Fruit fly (Drosophila melanogaster) whole organism, wandering third instar larva: ENCODE data around the gene Tm2.

Experiments used
- Abd-B ChIP-seq: fragments of >200 bp; optimal IDR thresholded peaks from 2 replicates; lab custom pipeline; 2017; ENCODE audit warnings: missing biosample characterization, missing genetic modification characterization
- CG32264 ChIP-seq: fragments of 200-800 bp; sonication (Bioruptor generic); optimal IDR thresholded peaks from 2 replicates; lab custom pipeline; 2016; ENCODE audit warnings: missing biosample characterization, missing genetic modification characterization
- CG9705 ChIP-seq: fragments of 200-800 bp; sonication (Bioruptor generic); optimal IDR thresholded peaks from 2 replicates; lab custom pipeline; 2018; ENCODE audit warnings: missing biosample characterization, mild to moderate bottlenecking, missing genetic modification characterization
- CrebA ChIP-seq: fragments of 200-800 bp; sonication (Bioruptor generic); optimal IDR thresholded peaks from 2 replicates; lab custom pipeline; 2016; ENCODE audit warnings: missing biosample characterization, mild to moderate bottlenecking, missing genetic modification characterization, borderline replicate concordance
- Dfd ChIP-seq: fragments of >200 bp; optimal IDR thresholded peaks from 2 replicates; lab custom pipeline; 2017; ENCODE audit warnings: missing biosample characterization, missing genetic modification characterization
- Dif ChIP-seq: fragments of 200-275, 200-300 bp; sonication (Bioruptor generic); optimal IDR thresholded peaks from 2 replicates; lab custom pipeline; 2018; ENCODE audit warnings: missing biosample characterization, missing genetic modification characterization; ENCODE audit not compliant: partially characterized antibody
- GATAd ChIP-seq: sonication (Bioruptor generic); optimal IDR thresholded peaks from 2 replicates; lab custom pipeline; 2016; ENCODE audit warnings: missing biosample characterization, missing genetic modification characterization
- HLH106 ChIP-seq: fragments of 200-800 bp; optimal IDR thresholded peaks from 3 replicates; lab custom pipeline; 2019; ENCODE audit warnings: missing biosample characterization, mild to moderate bottlenecking, missing genetic modification characterization, moderate library complexity
- Hnf4 ChIP-seq: fragments of 200-800 bp; sonication (Bioruptor generic); optimal IDR thresholded peaks from 2 replicates; lab custom pipeline; 2016; ENCODE audit warnings: missing biosample characterization, mild to moderate bottlenecking, missing genetic modification characterization
- Hr78 ChIP-seq: fragments of >200 bp; optimal IDR thresholded peaks from 2 replicates; lab custom pipeline; 2017; ENCODE audit warnings: missing biosample characterization, missing genetic modification characterization
- Hr83 ChIP-seq: fragments of 200-300 bp; sonication (Bioruptor generic); optimal IDR thresholded peaks from 2 replicates; lab custom pipeline; 2016; ENCODE audit warnings: missing biosample characterization, mild to moderate bottlenecking, missing genetic modification characterization, moderate library complexity; ENCODE audit not compliant: poor library complexity, severe bottlenecking
- Jra ChIP-seq: sonication (Bioruptor generic); optimal IDR thresholded peaks from 2 replicates; lab custom pipeline; 2016; ENCODE audit warnings: missing biosample characterization, missing genetic modification characterization
- Mio ChIP-seq: sonication (Bioruptor generic); optimal IDR thresholded peaks from 2 replicates; lab custom pipeline; 2016; ENCODE audit warnings: missing biosample characterization, missing genetic modification characterization
- Myc ChIP-seq: fragments of >200 bp; optimal IDR thresholded peaks from 2 replicates; lab custom pipeline; 2017
- N ChIP-seq: fragments of >200 bp; optimal IDR thresholded peaks from 2 replicates; lab custom pipeline; 2018; ENCODE audit warnings: missing biosample characterization, missing external identifiers, missing genetic modification characterization
- OdsH ChIP-seq: fragments of 200-800 bp; sonication (Bioruptor generic); optimal IDR thresholded peaks from 2 replicates; lab custom pipeline; 2016; ENCODE audit warnings: missing biosample characterization, mild to moderate bottlenecking, missing genetic modification characterization
- Rel ChIP-seq, 2 experiments: fragments of 200-800 bp; sonication (Bioruptor generic) in 1 of 2; optimal IDR thresholded peaks; 2 replicates in 1 of 2; 3 replicates in 1 of 2; lab custom pipeline; 2016 to 2019; ENCODE audit warnings: mild to moderate bottlenecking in 2 of 2, missing biosample characterization in 2 of 2, missing genetic modification characterization in 2 of 2, moderate library complexity in 1 of 2
- Sp1 ChIP-seq: fragments of 200-800 bp; sonication (Bioruptor generic); optimal IDR thresholded peaks from 3 replicates; lab custom pipeline; 2019; ENCODE audit warnings: missing biosample characterization, mild to moderate bottlenecking, missing genetic modification characterization, moderate library complexity
- Vsx2 ChIP-seq: fragments of 200-300, 225-300 bp; sonication (Bioruptor generic); optimal IDR thresholded peaks from 2 replicates; lab custom pipeline; 2018; ENCODE audit warnings: missing biosample characterization, missing genetic modification characterization; ENCODE audit not compliant: partially characterized antibody
- br ChIP-seq: fragments of 200-800 bp; sonication (Bioruptor generic); optimal IDR thresholded peaks from 2 replicates; lab custom pipeline; 2016; ENCODE audit warnings: missing biosample characterization, missing genetic modification characterization
- brk ChIP-seq: fragments of 200-800 bp; sonication (Bioruptor generic); optimal IDR thresholded peaks from 2 replicates; lab custom pipeline; 2016; ENCODE audit warnings: missing biosample characterization, mild to moderate bottlenecking, missing genetic modification characterization
- dl ChIP-seq, 2 experiments: fragments of 175-275, 200-275 bp in 1 of 2; fragments of 200-275 bp in 1 of 2; sonication (Bioruptor generic); optimal IDR thresholded peaks; lab custom pipeline; 2018; ENCODE audit warnings: mild to moderate bottlenecking in 2 of 2, missing biosample characterization in 2 of 2, missing genetic modification characterization in 2 of 2, moderate library complexity in 2 of 2; ENCODE audit not compliant: partially characterized antibody in 2 of 2, insufficient read depth in 1 of 2
- dmrt93B ChIP-seq: fragments of 200-800 bp; sonication (Bioruptor generic); optimal IDR thresholded peaks from 2 replicates; lab custom pipeline; 2018; ENCODE audit warnings: missing biosample characterization, mild to moderate bottlenecking, missing genetic modification characterization
- dsf ChIP-seq: sonication (Bioruptor generic); optimal IDR thresholded peaks from 2 replicates; lab custom pipeline; 2016; ENCODE audit warnings: missing biosample characterization, missing genetic modification characterization, borderline replicate concordance
- ey ChIP-seq: fragments of 200-800 bp; sonication (Bioruptor generic); optimal IDR thresholded peaks from 2 replicates; lab custom pipeline; 2016; ENCODE audit warnings: missing biosample characterization, missing genetic modification characterization
- foxo ChIP-seq, 2 experiments: fragments of 200-800 bp; sonication (Bioruptor generic); optimal IDR thresholded peaks; 2 replicates in 1 of 2; 3 replicates in 1 of 2; lab custom pipeline; 2016 to 2017; ENCODE audit warnings: missing biosample characterization in 2 of 2, missing genetic modification characterization in 2 of 2
- fru ChIP-seq: fragments of 200-800 bp; sonication (Bioruptor generic); optimal IDR thresholded peaks from 3 replicates; lab custom pipeline; 2016; ENCODE audit warnings: missing biosample characterization, mild to moderate bottlenecking, missing genetic modification characterization
- h ChIP-seq: fragments of 200-800 bp; sonication (Bioruptor generic); optimal IDR thresholded peaks from 3 replicates; lab custom pipeline; 2016; ENCODE audit warnings: missing biosample characterization, mild to moderate bottlenecking, missing genetic modification characterization
- jim ChIP-seq: fragments of 175-275, 200-325 bp; sonication (Bioruptor generic); optimal IDR thresholded peaks from 2 replicates; lab custom pipeline; 2016; ENCODE audit warnings: missing biosample characterization, mild to moderate bottlenecking, missing genetic modification characterization
- lola ChIP-seq: fragments of >200 bp; optimal IDR thresholded peaks from 2 replicates; lab custom pipeline; 2017; ENCODE audit warnings: missing biosample characterization, missing genetic modification characterization
- pan ChIP-seq: fragments of >200 bp; optimal IDR thresholded peaks from 2 replicates; lab custom pipeline; 2017
- psq ChIP-seq: fragments of 200-800 bp; sonication (Bioruptor generic); optimal IDR thresholded peaks from 3 replicates; lab custom pipeline; 2017; ENCODE audit warnings: missing biosample characterization, mild to moderate bottlenecking, missing genetic modification characterization, moderate library complexity
- rgr ChIP-seq: fragments of 200-800 bp; sonication (Bioruptor generic); optimal IDR thresholded peaks from 3 replicates; lab custom pipeline; 2016; ENCODE audit warnings: missing biosample characterization, mild to moderate bottlenecking, missing genetic modification characterization
- sage ChIP-seq: fragments of 200-800 bp; sonication (Bioruptor generic); optimal IDR thresholded peaks from 2 replicates; lab custom pipeline; 2016; ENCODE audit warnings: missing biosample characterization, mild to moderate bottlenecking, missing genetic modification characterization
- sv ChIP-seq: fragments of 200-800 bp; sonication (Bioruptor generic); optimal IDR thresholded peaks from 3 replicates; lab custom pipeline; 2016; ENCODE audit warnings: missing biosample characterization, missing genetic modification characterization
- tai ChIP-seq: sonication (Bioruptor generic); optimal IDR thresholded peaks from 2 replicates; lab custom pipeline; 2016; ENCODE audit warnings: missing biosample characterization, missing genetic modification characterization
- usp ChIP-seq: fragments of >200 bp; optimal IDR thresholded peaks from 2 replicates; lab custom pipeline; 2017; ENCODE audit warnings: missing biosample characterization, missing genetic modification characterization
- woc ChIP-seq: sonication (Bioruptor generic); optimal IDR thresholded peaks from 2 replicates; lab custom pipeline; 2016; ENCODE audit warnings: missing biosample characterization, mild to moderate bottlenecking, missing genetic modification characterization

Tm2 gene

DNA sequence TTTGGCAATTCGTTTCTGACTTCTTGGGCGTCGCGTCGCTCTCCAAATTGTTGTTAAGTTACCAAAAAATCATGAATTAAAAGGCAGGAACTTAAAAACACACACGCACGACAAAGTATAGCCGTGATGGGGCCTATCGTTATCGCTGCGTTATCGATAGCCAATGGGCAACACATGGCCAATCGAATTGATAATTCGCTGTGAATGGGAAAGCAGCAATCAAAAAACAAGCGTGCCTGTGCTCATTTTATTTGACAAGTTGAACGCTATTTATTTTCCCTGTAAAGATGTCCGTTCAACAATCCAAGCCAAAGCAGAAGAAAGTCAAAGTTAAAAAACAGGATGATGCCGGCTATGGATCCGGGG is 36.0 kb downstream of the Tm2 start, which contains the start of the genes Surf4 and CG31301:
TSS of gene Surf4 (minus strand) at position 159 of the 366 bp plus-strand sequence.
TSS of gene CG31301 (plus strand) at position 188 of the 366 bp plus-strand sequence.
- TF ChIP-seq Hr78 (no peak), Myc (lab: Kevin White, UChicago) (peak; percentile 3), foxo (GFP tag; optimal IDR thresholded peaks at IDR 0.05; lab: Kevin White, UChicago) (no peak)
- TF ChIP-seq, all 38 proteins: peak for 1

DNA sequence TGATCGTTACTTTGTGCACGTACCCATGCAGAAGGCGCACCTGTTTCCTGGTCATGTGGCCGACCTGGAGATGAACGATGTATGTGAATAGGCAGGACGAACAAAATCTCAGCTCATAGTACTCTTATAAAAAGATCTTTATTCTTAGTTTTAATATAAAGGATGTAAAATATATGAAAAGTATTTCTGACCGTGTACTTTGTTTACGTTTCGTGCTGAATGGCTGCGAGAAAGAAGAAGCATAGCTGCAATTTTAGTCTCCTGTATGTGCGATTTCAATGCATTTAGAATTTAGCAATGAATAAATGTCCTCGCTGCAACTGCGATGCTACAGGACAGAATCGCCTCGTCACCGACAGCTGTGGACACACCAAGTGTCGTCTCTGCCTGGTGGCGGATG is 37.8 kb downstream of the Tm2 start, which contains the start of the genes CG42726 and CG42727:
TSS of gene CG42726 (plus strand) at position 227 of the 400 bp plus-strand sequence.
TSS of gene CG42727 (plus strand) at position 227 of the 400 bp plus-strand sequence.
- TF ChIP-seq Jra (GFP tag; lab: Kevin White, UChicago), result no peak
- peak in 1 of 2 experiments; percentile 60 for TF ChIP-seq foxo (GFP tag; optimal IDR thresholded peaks at IDR 0.05; lab: Kevin White, UChicago)
- TF ChIP-seq sv (GFP tag; lab: Kevin White, UChicago), result peak; percentile 14
- peak; percentile 45 for TF ChIP-seq br
- no peak for TF ChIP-seq dl (GFP tag; optimal IDR thresholded peaks at IDR 0.05; lab: Kevin White, UChicago; ENCODE audit: insufficient read depth in 1 of 2, partially characterized antibody in 2 of 2)
- peak; percentile 18 for TF ChIP-seq OdsH (GFP tag; lab: Kevin White, UChicago)
- TF ChIP-seq Sp1 (GFP tag; lab: Kevin White, UChicago), result peak; percentile 28
- peak; percentile 43 for TF ChIP-seq h (GFP tag; lab: Kevin White, UChicago)
- no peak for TF ChIP-seq dsf (GFP tag; lab: Kevin White, UChicago)
- peak; percentile 56 for TF ChIP-seq rgr (GFP tag; lab: Kevin White, UChicago)
- no peak for TF ChIP-seq Abd-B (GFP tag; lab: Kevin White, UChicago)
- TF ChIP-seq tai, result no peak
- TF ChIP-seq woc (GFP tag; lab: Kevin White, UChicago), result peak; percentile 17
- peak; percentile 16 for TF ChIP-seq CG9705
- peak; percentile 27 for TF ChIP-seq ey (GFP tag; lab: Kevin White, UChicago)
- TF ChIP-seq Rel (GFP tag; optimal IDR thresholded peaks at IDR 0.05; lab: Kevin White, UChicago), result no peak
- TF ChIP-seq Rel (tag; optimal IDR thresholded peaks at IDR 0.05; lab: Kevin White, UChicago), result no peak
- TF ChIP-seq HLH106 (tag; lab: Kevin White, UChicago), result peak; percentile 45
- no peak for TF ChIP-seq Hr78
- TF ChIP-seq psq, result no peak
- no peak for TF ChIP-seq pan (lab: Kevin White, UChicago)
- TF ChIP-seq, all 38 proteins: peak for 11

DNA sequence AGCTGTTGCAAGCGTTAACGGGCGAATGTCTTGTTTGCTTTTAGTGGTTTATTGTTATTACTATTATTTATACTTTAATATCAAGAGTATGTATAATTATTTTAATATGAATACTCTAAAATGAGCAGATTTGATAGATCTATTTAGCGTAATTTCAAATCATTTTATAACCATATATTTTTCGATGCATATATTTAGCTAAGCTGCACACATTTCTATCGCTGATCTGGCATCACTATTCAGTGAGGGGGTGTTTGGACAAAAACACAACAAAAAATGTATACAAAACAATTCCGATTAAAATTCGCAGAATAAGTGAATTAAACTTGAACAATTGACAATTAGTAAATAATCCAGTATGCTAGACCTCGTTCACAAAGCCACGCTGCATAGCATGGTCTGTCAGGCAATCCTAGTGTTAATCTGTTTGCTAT is 41.0 kb downstream of the Tm2 start, which contains the start of the genes Trs33 and Tmtc4:
TSS of gene Trs33 (minus strand) at position 3 of the 434 bp plus-strand sequence.
TSS of gene Tmtc4 (plus strand) at position 233 of the 434 bp plus-strand sequence.
- TF ChIP-seq Rel (GFP tag; optimal IDR thresholded peaks at IDR 0.05; lab: Kevin White, UChicago) (no peak), Rel (tag; optimal IDR thresholded peaks at IDR 0.05; lab: Kevin White, UChicago) (peak; percentile 51), tai (no peak), jim (GFP tag; lab: Kevin White, UChicago) (no peak), rgr (GFP tag; lab: Kevin White, UChicago) (peak; percentile 70), Jra (GFP tag; lab: Kevin White, UChicago) (no peak), CG9705 (peak; percentile 56), usp (GFP tag; lab: Kevin White, UChicago) (no peak), Dif (GFP tag; lab: Kevin White, UChicago) (no peak), pan (lab: Kevin White, UChicago) (no peak), CrebA (GFP tag; lab: Kevin White, UChicago) (no peak), woc (GFP tag; lab: Kevin White, UChicago) (peak; percentile 71), Dfd (GFP tag; lab: Kevin White, UChicago) (no peak), h (GFP tag; lab: Kevin White, UChicago) (peak; percentile 49), Sp1 (GFP tag; lab: Kevin White, UChicago) (peak; percentile 29), Hr83 (GFP tag; lab: Kevin White, UChicago) (peak; percentile 23), dmrt93B (GFP tag; lab: Kevin White, UChicago) (no peak), Abd-B (GFP tag; lab: Kevin White, UChicago) (no peak), psq (peak; percentile 51), dsf (GFP tag; lab: Kevin White, UChicago) (no peak), sage (GFP tag; lab: Kevin White, UChicago) (no peak), fru (GFP tag; lab: Kevin White, UChicago) (no peak), brk (GFP tag; lab: Kevin White, UChicago) (no peak), CG32264 (GFP tag; lab: Kevin White, UChicago) (no peak), HLH106 (tag; lab: Kevin White, UChicago) (peak; percentile 67), dl (GFP tag; optimal IDR thresholded peaks at IDR 0.05; lab: Kevin White, UChicago; ENCODE audit: insufficient read depth in 1 of 2, partially characterized antibody in 2 of 2) (no peak), ey (GFP tag; lab: Kevin White, UChicago) (no peak), Mio (GFP tag; lab: Kevin White, UChicago) (no peak), foxo (GFP tag; optimal IDR thresholded peaks at IDR 0.05; lab: Kevin White, UChicago) (peak in 1 of 2 experiments; percentile 66), GATAd (GFP tag; lab: Kevin White, UChicago) (no peak), Myc (lab: Kevin White, UChicago) (peak; percentile 87), sv (GFP tag; lab: Kevin White, UChicago) (no peak), lola (GFP tag; lab: Kevin White, UChicago) (no peak), br (no peak), Hr78 (no peak), Vsx2 (no peak), OdsH (GFP tag; lab: Kevin White, UChicago) (peak; percentile 11), N (GFP tag; lab: Kevin White, UChicago) (no peak), Hnf4 (no peak)
- TF ChIP-seq, all 38 proteins: peak for 12
